Fruit fly (Drosophila melanogaster): Measurements from ENCODE around the gene Rbp1-like.
A peak's percentile ranks its signal among the peaks of the same experiment; 100 is the strongest.

The Rbp1-like gene

DNA sequence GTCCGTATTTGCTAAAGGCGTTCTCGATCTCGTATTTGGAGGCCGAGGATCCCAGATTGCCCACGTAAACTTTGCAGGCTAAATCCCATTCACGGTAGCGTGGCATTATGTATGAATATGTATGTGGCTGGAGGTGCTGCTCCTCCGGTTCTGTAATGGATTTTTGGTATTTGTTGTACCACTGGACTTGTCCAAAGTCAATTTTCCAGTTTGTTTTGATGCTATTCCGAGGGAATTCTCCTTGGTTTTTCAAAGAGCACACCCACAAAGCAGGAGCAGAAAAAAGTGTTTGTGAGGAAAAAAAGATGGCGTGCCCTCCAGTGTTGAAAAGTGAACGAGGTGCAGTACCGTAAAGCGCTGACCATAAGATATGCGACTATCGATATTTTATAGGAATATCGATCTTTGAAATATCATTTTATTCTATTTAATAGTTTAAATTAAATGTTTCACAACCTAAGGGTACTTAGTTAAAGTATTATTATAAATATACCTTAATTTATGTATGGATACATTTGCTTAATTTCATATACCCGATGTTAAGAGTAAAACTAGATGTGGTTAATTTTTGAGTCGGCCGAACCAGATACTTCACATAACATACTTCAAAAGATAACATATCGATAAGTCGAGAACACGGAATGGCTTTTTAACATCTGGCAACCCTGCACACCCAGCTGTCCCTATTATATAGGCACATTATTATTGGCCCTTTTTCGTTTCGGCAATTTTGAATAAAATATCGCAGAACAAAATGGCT lies at the start of gene Rbp1-like, which contains the start of gene Tim9a:
Rbp1-like (minus strand) TSS at position 295 of the 760 bp plus-strand sequence.
Tim9a (plus strand) TSS at position 628 of the 760 bp plus-strand sequence.
- TF ChIP-seq noc (tag; optimal IDR thresholded peaks at IDR 0.05), result peak; percentile 66

DNA sequence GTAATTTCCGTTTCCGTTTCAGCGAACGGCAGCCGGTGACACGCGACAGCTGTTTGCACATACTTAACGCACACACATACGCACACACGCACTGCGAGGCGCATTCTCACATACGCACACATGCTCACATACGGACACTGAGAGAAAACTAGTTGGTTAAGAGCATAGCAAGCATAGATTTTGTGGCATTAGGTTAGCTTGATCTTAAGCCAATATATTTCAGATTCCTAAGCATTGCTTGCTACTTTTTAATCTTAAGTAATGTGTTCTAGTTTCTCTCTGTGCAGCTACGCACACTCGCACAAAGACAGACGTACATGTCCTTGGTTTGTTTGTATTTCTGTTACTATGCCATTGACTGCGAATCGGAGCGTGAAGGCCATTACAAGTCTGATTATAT lies 49.4 kb upstream of the Rbp1-like start:
- TF ChIP-seq noc (tag; optimal IDR thresholded peaks at IDR 0.05), result no peak

DNA sequence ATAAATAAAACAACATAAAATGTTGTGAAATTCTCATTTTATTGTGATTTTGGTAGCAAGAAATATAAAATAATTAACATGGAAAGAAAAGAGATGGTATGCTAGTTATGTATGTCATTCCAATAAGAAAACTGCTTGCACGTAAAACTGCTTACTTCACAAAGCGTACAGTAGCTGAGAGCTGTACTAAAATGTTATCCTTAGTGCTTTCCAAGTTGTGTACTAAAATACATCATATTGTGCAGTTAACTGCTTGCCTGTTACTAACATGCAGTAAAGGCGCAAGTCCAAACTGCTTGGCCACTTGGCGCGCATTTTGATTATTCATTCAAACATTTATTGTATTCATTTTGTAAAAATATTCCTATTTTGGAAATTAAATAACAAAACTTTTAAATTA lies 36.4 kb upstream of the Rbp1-like start:
- no peak for TF ChIP-seq noc (tag; optimal IDR thresholded peaks at IDR 0.05)

- TF ChIP-seq noc (tag; optimal IDR thresholded peaks at IDR 0.05), result no peak
These were observed 28.4 kb upstream of the Rbp1-like start, which contains the start of the genes CG1998 and Set2 for dm6 chrX:13412941-13413613. TSS of gene CG1998 (minus strand) at chrX:13413074. TSS of gene Set2 (plus strand) at chrX:13413242.

DNA sequence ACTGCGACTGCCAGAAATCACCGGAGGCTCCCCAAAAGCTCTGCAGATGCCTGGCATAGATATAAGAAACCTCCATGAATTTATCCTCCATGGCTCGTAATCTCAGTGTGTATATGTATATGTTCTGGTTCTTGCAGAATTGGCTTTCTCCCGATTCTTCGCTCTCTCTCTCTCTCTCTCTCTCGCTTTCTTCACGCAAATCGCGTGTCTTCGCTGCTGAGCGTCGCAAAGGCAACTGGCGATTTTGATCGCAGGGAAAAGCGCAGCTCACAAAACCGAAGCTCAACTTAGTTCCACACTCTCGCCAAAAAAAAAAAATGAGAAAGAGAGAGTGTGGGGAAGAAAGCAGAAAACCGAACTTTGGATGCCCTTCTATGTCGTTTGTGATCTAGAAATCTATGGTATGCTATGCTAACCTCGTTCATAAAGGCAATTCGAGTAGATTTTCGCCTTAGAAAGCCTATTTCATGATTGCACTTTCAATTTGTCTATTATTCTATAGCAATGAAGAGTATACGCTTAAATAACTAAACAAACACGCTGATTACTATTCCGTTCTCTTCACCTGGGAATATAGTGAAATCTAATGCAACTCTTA lies 26.8 kb upstream of the Rbp1-like start:
- TF ChIP-seq noc (tag; optimal IDR thresholded peaks at IDR 0.05), result no peak

- TF ChIP-seq noc (tag; optimal IDR thresholded peaks at IDR 0.05), result no peak
These were observed 26.2 kb upstream of the Rbp1-like start for dm6 chrX:13410887-13411286.

dm6 chrX:13407673-13408072 lies 23.0 kb upstream of the Rbp1-like start:
- no peak for TF ChIP-seq noc (tag; optimal IDR thresholded peaks at IDR 0.05)

DNA sequence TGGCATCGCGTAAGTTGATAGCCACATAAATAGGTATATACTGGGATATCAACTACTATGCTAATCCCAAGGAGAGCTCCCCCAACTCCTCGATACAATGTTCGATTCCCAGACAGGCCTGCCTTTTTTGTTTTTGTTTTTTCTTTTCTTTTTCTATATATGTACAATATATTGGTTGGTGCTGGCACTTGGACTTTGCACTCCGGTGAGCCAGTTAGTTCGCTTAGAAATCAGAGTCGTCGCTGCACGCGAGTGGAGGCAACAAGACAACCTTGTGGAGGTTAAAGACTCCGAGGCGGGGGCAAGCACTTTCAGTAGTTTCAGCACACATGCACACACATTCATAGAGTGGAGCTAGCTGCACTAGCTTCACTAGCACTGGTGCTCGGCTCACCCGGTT lies 21.6 kb upstream of the Rbp1-like start:
- TF ChIP-seq noc (tag; optimal IDR thresholded peaks at IDR 0.05), result no peak

- TF ChIP-seq noc (tag; optimal IDR thresholded peaks at IDR 0.05), result peak; percentile 19
These were observed 19.5 kb upstream of the Rbp1-like start, which contains the start of gene GstT4 for dm6 chrX:13403962-13404830. TSS of gene GstT4 (plus strand) at chrX:13404749.

DNA sequence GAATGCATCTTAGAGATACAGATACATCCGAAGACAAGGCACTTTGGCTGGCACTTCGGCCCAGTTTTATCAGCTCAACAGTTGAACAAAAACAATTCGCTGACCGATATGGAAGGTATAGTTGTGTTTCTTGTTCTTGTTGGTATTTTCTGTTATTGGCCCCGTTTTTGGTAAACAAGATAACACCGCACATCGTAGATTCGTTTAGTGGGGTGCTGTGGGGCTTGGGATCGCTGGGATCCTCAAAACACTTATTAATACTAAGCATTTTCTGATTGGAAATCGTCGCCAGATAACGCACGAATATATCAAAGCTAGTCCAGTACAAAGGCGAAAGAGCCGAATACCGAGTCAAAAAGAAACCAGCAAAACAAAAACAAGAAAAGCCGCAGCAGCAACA lies 18.9 kb upstream of the Rbp1-like start:
- TF ChIP-seq noc (tag; optimal IDR thresholded peaks at IDR 0.05), result no peak

dm6 chrX:13402763-13403162 lies 18.1 kb upstream of the Rbp1-like start, which contains the start of gene CG12725:
TSS of gene CG12725 (minus strand) at chrX:13402863.
- no peak for TF ChIP-seq noc (tag; optimal IDR thresholded peaks at IDR 0.05)

dm6 chrX:13401245-13401644 lies 16.6 kb upstream of the Rbp1-like start:
- no peak for TF ChIP-seq noc (tag; optimal IDR thresholded peaks at IDR 0.05)

DNA sequence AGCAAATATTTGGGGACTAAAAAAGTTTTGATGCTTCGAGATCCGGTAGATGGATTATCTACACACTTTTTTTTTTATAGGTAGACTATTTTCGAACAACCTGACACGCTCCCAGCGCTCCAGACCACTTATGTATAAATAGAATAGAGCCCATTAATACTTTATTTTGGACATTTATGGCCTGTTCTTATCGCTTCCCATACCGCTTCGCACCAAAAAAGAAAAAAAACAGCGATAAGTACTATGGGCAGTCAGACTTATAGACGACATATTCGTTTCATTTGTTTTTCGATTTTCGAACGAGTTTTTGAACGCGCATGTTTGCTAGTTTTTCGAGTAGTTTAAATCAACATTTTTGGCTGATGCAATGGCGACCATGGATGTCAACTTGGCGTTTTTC lies 12.9 kb upstream of the Rbp1-like start:
- peak; percentile 62 for TF ChIP-seq noc (tag; optimal IDR thresholded peaks at IDR 0.05)

- TF ChIP-seq noc (tag; optimal IDR thresholded peaks at IDR 0.05), result peak; percentile 84
These were observed 11.9 kb upstream of the Rbp1-like start, which contains the start of gene Bcat for dm6 chrX:13396378-13397099. TSS of gene Bcat (plus strand) at chrX:13396899.

DNA sequence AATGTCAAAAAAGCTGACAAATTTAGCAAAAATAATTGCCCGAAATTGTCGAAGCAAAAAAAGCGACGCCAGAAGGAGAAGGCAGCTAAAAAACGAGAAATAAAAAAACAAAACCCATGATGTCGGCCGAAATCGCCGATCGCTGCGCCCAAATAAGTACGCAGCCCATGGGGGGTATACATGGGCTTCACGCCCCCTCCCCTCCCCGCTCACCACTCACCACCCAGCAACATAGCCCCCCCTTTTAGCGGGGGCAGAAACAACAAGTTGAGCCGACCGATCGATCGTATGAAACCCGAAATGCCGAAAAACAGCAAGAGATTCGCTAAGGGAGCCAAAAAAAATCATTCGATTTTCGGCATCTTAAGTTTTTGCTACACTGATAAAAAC lies 11.3 kb upstream of the Rbp1-like start:
- TF ChIP-seq noc (tag; optimal IDR thresholded peaks at IDR 0.05), result no peak

All from whole organism, larva.